Worm (Caenorhabditis elegans): ENCODE measurements around the gene nhr-91.
A peak's percentile ranks its signal among the peaks of the same experiment; 100 is the strongest.

DNA sequence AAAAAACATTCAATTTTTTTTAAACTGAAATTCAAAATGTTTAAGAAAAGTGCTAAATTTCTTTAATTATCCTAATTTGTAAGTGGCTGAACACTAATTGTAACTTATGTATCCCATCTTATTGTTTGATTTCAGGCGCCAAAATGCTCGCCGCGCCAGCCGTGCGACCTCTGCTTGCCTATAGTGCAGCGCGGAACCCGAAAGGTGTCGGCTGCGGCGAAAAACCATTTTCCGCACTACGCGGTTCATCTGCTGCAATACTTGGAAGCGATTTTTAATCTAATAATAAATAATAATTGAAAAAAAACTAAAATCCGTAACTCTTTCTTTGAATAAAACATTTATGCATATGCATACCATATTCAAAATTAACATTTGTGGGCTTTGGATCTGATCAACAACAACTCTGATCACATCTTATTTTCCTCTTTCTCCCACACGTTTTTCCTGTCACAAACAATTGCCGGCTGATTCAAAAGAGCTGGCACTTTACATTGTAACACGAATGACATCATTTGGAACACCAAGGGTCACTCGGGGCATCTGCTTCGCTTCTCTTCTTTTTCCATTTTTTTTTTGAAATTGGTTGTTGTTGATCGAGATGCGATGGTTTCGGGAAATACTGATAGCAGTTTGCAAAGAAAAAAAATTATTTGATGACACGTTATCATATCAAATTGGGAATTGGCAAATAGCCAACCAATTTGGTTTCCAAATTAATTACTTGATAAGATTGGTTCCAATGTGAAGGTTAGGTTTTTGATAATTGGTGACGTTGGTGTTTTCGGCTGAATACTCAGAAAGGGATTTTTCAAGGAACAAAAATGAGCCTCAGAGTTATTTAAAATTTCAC is 36.4 kb downstream of the nhr-91 start:
- TF ChIP-seq egl-27 (tag; optimal IDR thresholded peaks at IDR 0.05) (no peak), nhr-42 (GFP tag; IDR thresholded peaks at IDR 0.05) (no peak), nhr-28 (tag; optimal IDR thresholded peaks at IDR 0.05) (peak; percentile 63), ZK546.5 (tag; optimal IDR thresholded peaks at IDR 0.05) (no peak), skn-1 (tag; optimal IDR thresholded peaks at IDR 0.05) (no peak), hlh-30 (tag; optimal IDR thresholded peaks at IDR 0.05; ENCODE audit: insufficient read depth) (peak; percentile 26), nhr-111 (GFP tag; optimal IDR thresholded peaks at IDR 0.05) (no peak), D1046.2 (GFP tag; IDR thresholded peaks at IDR 0.05) (no peak), daf-12 (tag; optimal IDR thresholded peaks at IDR 0.05) (no peak), zag-1 (tag; optimal IDR thresholded peaks at IDR 0.05) (no peak)

All from whole organism, L4 larva.